Fruit fly (Drosophila melanogaster): ENCODE results near the gene Rbsn-5.
A peak's percentile ranks its signal among the peaks of the same experiment; 100 is the strongest.

The Rbsn-5 gene

dm6 chr2L:8196757-8197530 lies 37.3 kb downstream of the Rbsn-5 start, which contains the start of the genes CG8475 and CG8460 (continued):
- TF ChIP-seq zen2 (GFP tag; IDR thresholded peaks at IDR 0.05; ENCODE audit: partially characterized antibody) (no peak), MBD-R2 (GFP tag; IDR thresholded peaks at IDR 0.05) (peak; percentile 51; the same call in 1 of the 2 replicates), fd96Cb (tag; optimal IDR thresholded peaks at IDR 0.05) (no peak), Sry-δ (GFP tag; optimal IDR thresholded peaks at IDR 0.05) (peak; percentile 4), CG2875 (GFP tag; optimal IDR thresholded peaks at IDR 0.05) (no peak), Ssrp (tag; optimal IDR thresholded peaks at IDR 0.05) (no peak), CG5180 (GFP tag; optimal IDR thresholded peaks at IDR 0.05) (no peak), crc (GFP tag; optimal IDR thresholded peaks at IDR 0.05) (no peak), pfk (GFP tag; optimal IDR thresholded peaks at IDR 0.05) (no peak), CG11085 (GFP tag; IDR thresholded peaks at IDR 0.05) (no peak), PHDP (tag; optimal IDR thresholded peaks at IDR 0.05) (no peak), gcm (GFP tag; optimal IDR thresholded peaks at IDR 0.05) (no peak), Tbp (GFP tag; optimal IDR thresholded peaks at IDR 0.05) (no peak), z (GFP tag; IDR thresholded peaks at IDR 0.05) (no peak), CG14860 (GFP tag; IDR thresholded peaks at IDR 0.05; ENCODE audit: partially characterized antibody) (no peak), CG17385 (GFP tag; optimal IDR thresholded peaks at IDR 0.05) (no peak), yki (optimal IDR thresholded peaks at IDR 0.05) (no peak), exex (tag; optimal IDR thresholded peaks at IDR 0.05) (no peak), CG4617 (GFP tag; optimal IDR thresholded peaks at IDR 0.05; ENCODE audit: borderline replicate concordance) (peak; percentile 15), Meics (GFP tag; optimal IDR thresholded peaks at IDR 0.05) (no peak), ERR (GFP tag; optimal IDR thresholded peaks at IDR 0.05) (peak; percentile 83), CG18011 (GFP tag; optimal IDR thresholded peaks at IDR 0.05) (no peak), HHEX (GFP tag; optimal IDR thresholded peaks at IDR 0.05) (no peak), sisA (GFP tag; IDR thresholded peaks at IDR 0.05) (no peak), sr (GFP tag; IDR thresholded peaks at IDR 0.05) (no peak), fru (optimal IDR thresholded peaks at IDR 0.05) (no peak), CG9215 (GFP tag; IDR thresholded peaks at IDR 0.05) (peak; percentile 69)

DNA sequence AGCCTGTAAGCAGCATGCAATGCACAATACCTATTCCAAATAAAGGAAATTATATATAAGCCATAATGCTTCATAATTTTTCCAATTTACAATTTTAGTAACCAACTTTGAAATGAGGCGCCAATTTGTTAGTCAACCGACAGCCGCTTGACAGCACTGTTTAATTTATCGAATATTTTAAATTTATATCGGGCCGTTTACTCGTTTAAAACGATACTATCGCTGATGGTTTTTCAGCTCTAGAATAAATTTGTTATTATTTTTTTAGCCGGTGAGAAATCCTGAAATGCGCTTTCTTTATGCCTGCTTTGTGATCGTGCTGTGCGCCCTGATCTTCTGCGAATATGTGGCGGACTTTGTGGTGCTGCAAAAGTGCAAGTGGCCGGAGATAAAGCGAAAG lies 39.1 kb downstream of the Rbsn-5 start, which contains the start of gene PGAP5:
TSS of gene PGAP5 (plus strand) at position 126 of the 400 bp plus-strand sequence.
- TF ChIP-seq CG2889 (GFP tag; IDR thresholded peaks at IDR 0.05) (no peak), Ets97D (GFP tag; optimal IDR thresholded peaks at IDR 0.05) (peak; percentile 60), CG8388 (GFP tag; optimal IDR thresholded peaks at IDR 0.05) (no peak), tap (tag; optimal IDR thresholded peaks at IDR 0.05) (no peak), CG18011 (GFP tag; optimal IDR thresholded peaks at IDR 0.05) (peak; percentile 10), chif (GFP tag; optimal IDR thresholded peaks at IDR 0.05) (no peak), Max (GFP tag; optimal IDR thresholded peaks at IDR 0.05) (peak; percentile 27), HLH54F (GFP tag; optimal IDR thresholded peaks at IDR 0.05) (no peak), gro (GFP tag; optimal IDR thresholded peaks at IDR 0.05) (peak; percentile 49), CG1024 (GFP tag; IDR thresholded peaks at IDR 0.05) (no peak), CG1233 (GFP tag; optimal IDR thresholded peaks at IDR 0.05) (no peak), BEAF-32 (GFP tag; optimal IDR thresholded peaks at IDR 0.05) (peak; percentile 91), CG10543 (GFP tag; optimal IDR thresholded peaks at IDR 0.05) (no peak), pho (GFP tag; optimal IDR thresholded peaks at IDR 0.05) (peak; percentile 24), kah (GFP tag; optimal IDR thresholded peaks at IDR 0.05) (no peak), Fer1 (GFP tag; optimal IDR thresholded peaks at IDR 0.05) (peak; percentile 22), CG13624 (GFP tag; optimal IDR thresholded peaks at IDR 0.05) (peak; percentile 19), lbe (GFP tag; optimal IDR thresholded peaks at IDR 0.05) (peak; percentile 75), Sry-δ (GFP tag; optimal IDR thresholded peaks at IDR 0.05) (peak; percentile 91), CG13296 (GFP tag; optimal IDR thresholded peaks at IDR 0.05) (no peak), hbn (GFP tag; IDR thresholded peaks at IDR 0.05; ENCODE audit: partially characterized antibody) (peak; percentile 98), CG10274 (GFP tag; optimal IDR thresholded peaks at IDR 0.05) (no peak), NC2α (GFP tag; optimal IDR thresholded peaks at IDR 0.05) (no peak), grau (tag; optimal IDR thresholded peaks at IDR 0.05) (no peak), CG15073 (GFP tag; optimal IDR thresholded peaks at IDR 0.05) (no peak)

Measured in whole organism, embryonic.